Worm (Caenorhabditis elegans): ENCODE measurements around the gene skp-1.

- TF ChIP-seq skn-1 (tag; optimal IDR thresholded peaks at IDR 0.05) (no peak), fos-1 (tag; optimal IDR thresholded peaks at IDR 0.05) (no peak), blmp-1 (tag; optimal IDR thresholded peaks at IDR 0.05) (peak; percentile 59), nhr-77 (tag; optimal IDR thresholded peaks at IDR 0.05) (no peak), nhr-90 (tag; optimal IDR thresholded peaks at IDR 0.05; ENCODE audit: poor library complexity) (peak; percentile 33), lir-3 (tag; optimal IDR thresholded peaks at IDR 0.05; ENCODE audit: poor library complexity) (no peak), nhr-11 (tag; optimal IDR thresholded peaks at IDR 0.05) (no peak)
Measured at ce11 chrV:11615948-11616681, 29.2 kb upstream of the skp-1 start, which contains the start of gene nlp-24.
